Worm (Caenorhabditis elegans) whole organism, L2 larva: ENCODE data around the gene rnp-7.

Experiments used
- C34F6.9 ChIP-seq: fragments of 150-350 bp; optimal IDR thresholded peaks from 2 replicates; lab custom pipeline; 2014; ENCODE audit warnings: missing biosample characterization, missing genetic modification characterization
- F13H6.1 ChIP-seq: sonication (generic microtip); optimal IDR thresholded peaks from 2 replicates; lab custom pipeline; 2016; ENCODE audit warnings: missing genetic modification characterization, missing compliant biosample characterization
- R02D3.7 ChIP-seq: fragments of 150-350 bp; optimal IDR thresholded peaks from 2 replicates; lab custom pipeline; 2014; ENCODE audit warnings: missing biosample characterization, missing genetic modification characterization
- Y55F3AM.14 ChIP-seq: fragments of 200-800 bp; sonication (Bioruptor generic); optimal IDR thresholded peaks from 2 replicates; lab custom pipeline; 2018; ENCODE audit warnings: mild to moderate bottlenecking, missing genetic modification characterization, missing compliant biosample characterization
- ZK546.5 ChIP-seq: sonication (generic microtip); optimal IDR thresholded peaks from 2 replicates; lab custom pipeline; 2017; ENCODE audit warnings: missing biosample characterization, missing genetic modification characterization
- alr-1 ChIP-seq: fragments of 150-350 bp; optimal IDR thresholded peaks from 2 replicates; lab custom pipeline; 2014; ENCODE audit warnings: missing biosample characterization, missing genetic modification characterization
- aly-2 ChIP-seq: fragments of 150-350 bp; optimal IDR thresholded peaks from 2 replicates; lab custom pipeline; 2014; ENCODE audit warnings: missing biosample characterization, missing genetic modification characterization
- ama-1 ChIP-seq: fragments of 150-350 bp; optimal IDR thresholded peaks from 2 replicates; lab custom pipeline; 2018; ENCODE audit warnings: inconsistent platforms
- blmp-1 ChIP-seq: sonication (generic microtip); optimal IDR thresholded peaks from 2 replicates; lab custom pipeline; 2017; ENCODE audit warnings: missing genetic modification characterization, mild to moderate bottlenecking, missing compliant biosample characterization, antibody characterized with exemption, moderate library complexity; ENCODE audit not compliant: insufficient read depth
- ceh-16 ChIP-seq: fragments of 150-350 bp; optimal IDR thresholded peaks from 2 replicates; lab custom pipeline; 2014; ENCODE audit warnings: missing biosample characterization, missing genetic modification characterization
- ceh-82 ChIP-seq: fragments of 150-350 bp; optimal IDR thresholded peaks from 2 replicates; lab custom pipeline; 2014; ENCODE audit warnings: missing biosample characterization, missing genetic modification characterization
- crh-2 ChIP-seq: sonication (generic microtip); optimal IDR thresholded peaks from 2 replicates; lab custom pipeline; 2017; ENCODE audit warnings: missing biosample characterization, missing genetic modification characterization
- dmd-4 ChIP-seq: sonication (generic microtip); optimal IDR thresholded peaks from 2 replicates; lab custom pipeline; 2017; ENCODE audit warnings: missing biosample characterization, missing genetic modification characterization
- egl-27 ChIP-seq: sonication (generic microtip); optimal IDR thresholded peaks from 3 replicates; lab custom pipeline; 2017; ENCODE audit warnings: missing biosample characterization, missing genetic modification reagents, missing genetic modification characterization
- elt-1 ChIP-seq: fragments of 150-350 bp; optimal IDR thresholded peaks from 2 replicates; lab custom pipeline; 2014; ENCODE audit warnings: missing biosample characterization, missing genetic modification characterization
- elt-3 ChIP-seq: sonication (generic microtip); optimal IDR thresholded peaks from 2 replicates; lab custom pipeline; 2017; ENCODE audit warnings: missing biosample characterization, missing genetic modification characterization
- fos-1 ChIP-seq: fragments of 150-350 bp; optimal IDR thresholded peaks from 2 replicates; lab custom pipeline; 2014; ENCODE audit warnings: missing biosample characterization, missing genetic modification characterization
- gmeb-1 ChIP-seq: fragments of 150-350 bp; optimal IDR thresholded peaks from 2 replicates; lab custom pipeline; 2014; ENCODE audit warnings: missing biosample characterization, missing genetic modification characterization
- lin-11 ChIP-seq: fragments of 150-350 bp; sonication (generic microtip); optimal IDR thresholded peaks from 2 replicates; lab custom pipeline; 2014; ENCODE audit warnings: missing biosample characterization, missing genetic modification characterization, inconsistent platforms, mixed read lengths
- lin-13 ChIP-seq: fragments of 150-350 bp; optimal IDR thresholded peaks from 2 replicates; lab custom pipeline; 2014; ENCODE audit warnings: missing biosample characterization, missing genetic modification reagents, missing genetic modification characterization
- lin-39 ChIP-seq: fragments of 150-350 bp; optimal IDR thresholded peaks from 2 replicates; lab custom pipeline; 2014; ENCODE audit warnings: missing biosample characterization, missing genetic modification reagents, missing genetic modification characterization
- lsy-2 ChIP-seq, 2 experiments: fragments of 150-350 bp in 1 of 2; sonication (generic microtip) in 1 of 2; optimal IDR thresholded peaks; 2 replicates each; lab custom pipeline; 2014 to 2017; ENCODE audit warnings: missing biosample characterization in 2 of 2, missing genetic modification characterization in 2 of 2
- mab-5 ChIP-seq: fragments of 150-350 bp; optimal IDR thresholded peaks from 2 replicates; lab custom pipeline; 2014; ENCODE audit warnings: missing biosample characterization, missing genetic modification characterization
- mbf-1 ChIP-seq: sonication (generic microtip); optimal IDR thresholded peaks from 2 replicates; lab custom pipeline; 2017; ENCODE audit warnings: missing biosample characterization, missing genetic modification characterization
- mdl-1 ChIP-seq, 2 experiments: fragments of 150-350 bp in 1 of 2; sonication (generic microtip) in 1 of 2; optimal IDR thresholded peaks; 2 replicates each; lab custom pipeline; 2017; ENCODE audit warnings: missing biosample characterization in 2 of 2, missing genetic modification characterization in 2 of 2
- nhr-10 ChIP-seq: sonication (generic microtip); optimal IDR thresholded peaks from 2 replicates; lab custom pipeline; 2017; ENCODE audit warnings: missing biosample characterization, missing genetic modification characterization
- nhr-11 ChIP-seq: fragments of 150-350 bp; optimal IDR thresholded peaks from 2 replicates; lab custom pipeline; 2014; ENCODE audit warnings: missing biosample characterization, missing genetic modification characterization
- nhr-12 ChIP-seq: fragments of 150-350 bp; optimal IDR thresholded peaks from 2 replicates; lab custom pipeline; 2014; ENCODE audit warnings: missing biosample characterization, missing genetic modification characterization
- nhr-129 ChIP-seq: fragments of 150-350 bp; optimal IDR thresholded peaks from 2 replicates; lab custom pipeline; 2014; ENCODE audit warnings: missing biosample characterization, missing genetic modification characterization
- nhr-21 ChIP-seq: fragments of 150-350 bp; optimal IDR thresholded peaks from 2 replicates; lab custom pipeline; 2014; ENCODE audit warnings: missing biosample characterization, missing genetic modification characterization
- nhr-23 ChIP-seq: fragments of 150-350 bp; optimal IDR thresholded peaks from 2 replicates; lab custom pipeline; 2014; ENCODE audit warnings: missing biosample characterization, missing genetic modification reagents, missing genetic modification characterization
- nhr-237 ChIP-seq: fragments of 150-350 bp; optimal IDR thresholded peaks from 2 replicates; lab custom pipeline; 2014; ENCODE audit warnings: missing biosample characterization, missing genetic modification characterization
- nhr-25 ChIP-seq: fragments of 150-350 bp; sonication (generic microtip); optimal IDR thresholded peaks from 3 replicates; lab custom pipeline; 2014; ENCODE audit warnings: missing biosample characterization, missing genetic modification characterization
- nhr-6 ChIP-seq: fragments of 150-350 bp; optimal IDR thresholded peaks from 2 replicates; lab custom pipeline; 2014; ENCODE audit warnings: missing biosample characterization, missing genetic modification characterization
- nhr-77 ChIP-seq: fragments of 150-350 bp; optimal IDR thresholded peaks from 2 replicates; lab custom pipeline; 2014; ENCODE audit warnings: missing biosample characterization, missing genetic modification characterization
- peb-1 ChIP-seq: fragments of 150-350 bp; optimal IDR thresholded peaks from 2 replicates; lab custom pipeline; 2014; ENCODE audit warnings: missing biosample characterization, missing genetic modification characterization
- sem-4 ChIP-seq: fragments of 150-350 bp; optimal IDR thresholded peaks from 2 replicates; lab custom pipeline; 2014; ENCODE audit warnings: missing biosample characterization, missing genetic modification reagents, missing genetic modification characterization
- skn-1 ChIP-seq: sonication (generic microtip); optimal IDR thresholded peaks from 2 replicates; lab custom pipeline; 2017; ENCODE audit warnings: missing biosample characterization, missing genetic modification characterization
- sma-3 ChIP-seq: sonication (generic microtip); optimal IDR thresholded peaks from 2 replicates; lab custom pipeline; 2016; ENCODE audit warnings: missing genetic modification reagents, missing genetic modification characterization, missing compliant biosample characterization
- sma-9 ChIP-seq, 2 experiments: fragments of 150-350 bp in 1 of 2; sonication (generic microtip) in 1 of 2; optimal IDR thresholded peaks; 2 replicates each; lab custom pipeline; 2014 to 2016; ENCODE audit warnings: missing genetic modification characterization in 2 of 2, mild to moderate bottlenecking in 1 of 2, missing biosample characterization in 1 of 2, missing compliant biosample characterization in 1 of 2, missing genetic modification reagents in 1 of 2, moderate library complexity in 1 of 2
- snpc-4 ChIP-seq: fragments of 150-350 bp; optimal IDR thresholded peaks from 2 replicates; lab custom pipeline; 2014; ENCODE audit warnings: missing biosample characterization, missing genetic modification characterization
- unc-39 ChIP-seq: fragments of 150-350 bp; optimal IDR thresholded peaks from 2 replicates; lab custom pipeline; 2014; ENCODE audit warnings: missing biosample characterization, missing genetic modification characterization
- unc-55 ChIP-seq: fragments of 150-350 bp; sonication (generic microtip); optimal IDR thresholded peaks from 3 replicates; lab custom pipeline; 2014; ENCODE audit warnings: missing biosample characterization, missing genetic modification reagents, missing genetic modification characterization
- unc-62 ChIP-seq: fragments of 150-350 bp; optimal IDR thresholded peaks from 2 replicates; lab custom pipeline; 2014; ENCODE audit warnings: missing biosample characterization, missing genetic modification reagents, missing genetic modification characterization
- zag-1 ChIP-seq: fragments of 150-350 bp; optimal IDR thresholded peaks from 2 replicates; lab custom pipeline; 2014; ENCODE audit warnings: missing biosample characterization, missing genetic modification characterization
- ztf-1 ChIP-seq: fragments of 200-800 bp; sonication (Bioruptor generic); conservative IDR thresholded peaks from 2 replicates; pipeline ENCODE4 v1.3.6; 2022; ENCODE audit warnings: missing genetic modification characterization, missing compliant biosample characterization
- ztf-11 ChIP-seq: sonication (generic microtip); optimal IDR thresholded peaks from 2 replicates; lab custom pipeline; 2017; ENCODE audit warnings: missing biosample characterization, missing genetic modification characterization
- ztf-4 ChIP-seq: fragments of 150-350 bp; optimal IDR thresholded peaks from 2 replicates; lab custom pipeline; 2014; ENCODE audit warnings: missing biosample characterization, missing genetic modification characterization

The rnp-7 gene

ce11 chrIII:7165276-7165675 is 4.3 kb upstream of the rnp-7 start:
- TF ChIP-seq F13H6.1 (no peak), snpc-4 (tag; lab: Kevin White, UChicago) (no peak)
- TF ChIP-seq, all 48 proteins: peak for 0

ce11 chrIII:7162065-7162762 is 1.3 kb upstream of the rnp-7 start, which contains the start of the genes syf-2 and K04G7.1:
Gene syf-2, minus strand, starts transcription at chrIII:7162115.
Gene K04G7.1, plus strand, starts transcription at chrIII:7162712.
- peak; percentile 94 for TF ChIP-seq C34F6.9 (tag; lab: Kevin White, UChicago)
- peak; percentile 86 for TF ChIP-seq sma-3 (GFP tag; lab: Kevin White, UChicago)
- TF ChIP-seq nhr-12 (tag; lab: Kevin White, UChicago) = no peak
- no peak for TF ChIP-seq unc-39
- TF ChIP-seq ceh-82 (tag; lab: Kevin White, UChicago) = no peak
- peak; percentile 83 for TF ChIP-seq sma-9 (GFP tag; optimal IDR thresholded peaks at IDR 0.05; lab: Kevin White, UChicago)
- TF ChIP-seq sma-9 (tag; optimal IDR thresholded peaks at IDR 0.05; lab: Kevin White, UChicago) = no peak
- TF ChIP-seq peb-1 (tag; lab: Kevin White, UChicago) = no peak
- no peak for TF ChIP-seq Y55F3AM.14 (GFP tag; lab: Kevin White, UChicago)
- TF ChIP-seq nhr-10 = no peak
- peak; percentile 86 for TF ChIP-seq nhr-21
- TF ChIP-seq snpc-4 (tag; lab: Kevin White, UChicago) = peak; percentile 82
- TF ChIP-seq ama-1 (lab: Kevin White, UChicago) = no peak
- TF ChIP-seq nhr-237 = no peak
- TF ChIP-seq lin-39 (tag; lab: Kevin White, UChicago) = peak; percentile 3
- TF ChIP-seq nhr-23 (tag; lab: Kevin White, UChicago) = no peak
- peak; percentile 32 for TF ChIP-seq nhr-77
- no peak for TF ChIP-seq aly-2 (tag; lab: Kevin White, UChicago)
- peak; percentile 92 for TF ChIP-seq egl-27
- no peak for TF ChIP-seq elt-3 (tag; lab: Kevin White, UChicago)
- TF ChIP-seq skn-1 (tag; lab: Kevin White, UChicago) = peak; percentile 19
- peak; percentile 12 for TF ChIP-seq ZK546.5 (tag; lab: Kevin White, UChicago)
- peak; percentile 19 for TF ChIP-seq R02D3.7 (tag; lab: Kevin White, UChicago)
- TF ChIP-seq ceh-16 (tag; lab: Kevin White, UChicago) = peak; percentile 56
- TF ChIP-seq blmp-1 (tag; lab: Kevin White, UChicago) = peak; percentile 63
- TF ChIP-seq mdl-1 (tag; optimal IDR thresholded peaks at IDR 0.05; lab: Kevin White, UChicago) = peak in 1 of 2 experiments; percentile 67
- peak; percentile 82 for TF ChIP-seq fos-1
- no peak for TF ChIP-seq mbf-1 (tag; lab: Kevin White, UChicago)
- peak; percentile 95 for TF ChIP-seq gmeb-1
- no peak for TF ChIP-seq unc-62 (GFP tag; lab: Kevin White, UChicago)
- TF ChIP-seq unc-55 (GFP tag; lab: Kevin White, UChicago) = peak; percentile 98
- TF ChIP-seq elt-1 (tag; lab: Kevin White, UChicago) = no peak
- peak; percentile 99 for TF ChIP-seq lin-13
- no peak for TF ChIP-seq nhr-11
- TF ChIP-seq nhr-129 (tag; lab: Kevin White, UChicago) = peak; percentile 82
- no peak for TF ChIP-seq ztf-11
- TF ChIP-seq lin-11 (tag; lab: Kevin White, UChicago) = peak; percentile 87
- peak; percentile 79 for TF ChIP-seq mab-5 (tag; lab: Kevin White, UChicago)
- peak; percentile 89 for TF ChIP-seq nhr-25 (tag; lab: Kevin White, UChicago)
- TF ChIP-seq dmd-4 (tag; lab: Kevin White, UChicago) = no peak
- peak; percentile 94 for TF ChIP-seq crh-2
- peak; percentile 77 for TF ChIP-seq sem-4 (tag; lab: Kevin White, UChicago)
- TF ChIP-seq zag-1 = peak; percentile 66
- TF ChIP-seq alr-1 (tag; lab: Kevin White, UChicago) = no peak
- peak; percentile 78 for TF ChIP-seq F13H6.1
- TF ChIP-seq ztf-1 (GFP tag; lab: Robert Waterston, UW) = no peak
- peak; percentile 58 for TF ChIP-seq ztf-4 (tag; lab: Kevin White, UChicago)
- TF ChIP-seq nhr-6 (tag; lab: Kevin White, UChicago) = peak; percentile 69
- TF ChIP-seq lsy-2 (tag; optimal IDR thresholded peaks at IDR 0.05; lab: Kevin White, UChicago) = peak; percentile 78 to 96
